Worm (Caenorhabditis elegans) whole organism, L2 larva: Measurements from ENCODE around the gene C50H2.5.

Experiments
- C34F6.9 ChIP-seq: fragments of 150-350 bp; optimal IDR thresholded peaks from 2 replicates; lab custom pipeline; 2014; ENCODE audit warnings: missing biosample characterization, missing genetic modification characterization
- R02D3.7 ChIP-seq: fragments of 150-350 bp; optimal IDR thresholded peaks from 2 replicates; lab custom pipeline; 2014; ENCODE audit warnings: missing biosample characterization, missing genetic modification characterization
- Y55F3AM.14 ChIP-seq: fragments of 200-800 bp; sonication (Bioruptor generic); optimal IDR thresholded peaks from 2 replicates; lab custom pipeline; 2018; ENCODE audit warnings: mild to moderate bottlenecking, missing genetic modification characterization, missing compliant biosample characterization
- alr-1 ChIP-seq: fragments of 150-350 bp; optimal IDR thresholded peaks from 2 replicates; lab custom pipeline; 2014; ENCODE audit warnings: missing biosample characterization, missing genetic modification characterization
- aly-2 ChIP-seq: fragments of 150-350 bp; optimal IDR thresholded peaks from 2 replicates; lab custom pipeline; 2014; ENCODE audit warnings: missing biosample characterization, missing genetic modification characterization
- ama-1 ChIP-seq: fragments of 150-350 bp; optimal IDR thresholded peaks from 2 replicates; lab custom pipeline; 2018; ENCODE audit warnings: inconsistent platforms
- blmp-1 ChIP-seq: sonication (generic microtip); optimal IDR thresholded peaks from 2 replicates; lab custom pipeline; 2017; ENCODE audit warnings: missing genetic modification characterization, mild to moderate bottlenecking, missing compliant biosample characterization, antibody characterized with exemption, moderate library complexity; ENCODE audit not compliant: insufficient read depth
- ceh-82 ChIP-seq: fragments of 150-350 bp; optimal IDR thresholded peaks from 2 replicates; lab custom pipeline; 2014; ENCODE audit warnings: missing biosample characterization, missing genetic modification characterization
- crh-2 ChIP-seq: sonication (generic microtip); optimal IDR thresholded peaks from 2 replicates; lab custom pipeline; 2017; ENCODE audit warnings: missing biosample characterization, missing genetic modification characterization
- egl-27 ChIP-seq: sonication (generic microtip); optimal IDR thresholded peaks from 3 replicates; lab custom pipeline; 2017; ENCODE audit warnings: missing biosample characterization, missing genetic modification reagents, missing genetic modification characterization
- elt-1 ChIP-seq: fragments of 150-350 bp; optimal IDR thresholded peaks from 2 replicates; lab custom pipeline; 2014; ENCODE audit warnings: missing biosample characterization, missing genetic modification characterization
- fos-1 ChIP-seq: fragments of 150-350 bp; optimal IDR thresholded peaks from 2 replicates; lab custom pipeline; 2014; ENCODE audit warnings: missing biosample characterization, missing genetic modification characterization
- gmeb-1 ChIP-seq: fragments of 150-350 bp; optimal IDR thresholded peaks from 2 replicates; lab custom pipeline; 2014; ENCODE audit warnings: missing biosample characterization, missing genetic modification characterization
- lin-11 ChIP-seq: fragments of 150-350 bp; sonication (generic microtip); optimal IDR thresholded peaks from 2 replicates; lab custom pipeline; 2014; ENCODE audit warnings: missing biosample characterization, missing genetic modification characterization, inconsistent platforms, mixed read lengths
- lin-13 ChIP-seq: fragments of 150-350 bp; optimal IDR thresholded peaks from 2 replicates; lab custom pipeline; 2014; ENCODE audit warnings: missing biosample characterization, missing genetic modification reagents, missing genetic modification characterization
- mab-5 ChIP-seq: fragments of 150-350 bp; optimal IDR thresholded peaks from 2 replicates; lab custom pipeline; 2014; ENCODE audit warnings: missing biosample characterization, missing genetic modification characterization
- mbf-1 ChIP-seq: sonication (generic microtip); optimal IDR thresholded peaks from 2 replicates; lab custom pipeline; 2017; ENCODE audit warnings: missing biosample characterization, missing genetic modification characterization
- mdl-1 ChIP-seq, 2 experiments: fragments of 150-350 bp in 1 of 2; sonication (generic microtip) in 1 of 2; optimal IDR thresholded peaks; 2 replicates each; lab custom pipeline; 2017; ENCODE audit warnings: missing biosample characterization in 2 of 2, missing genetic modification characterization in 2 of 2
- nhr-10 ChIP-seq: sonication (generic microtip); optimal IDR thresholded peaks from 2 replicates; lab custom pipeline; 2017; ENCODE audit warnings: missing biosample characterization, missing genetic modification characterization
- nhr-12 ChIP-seq: fragments of 150-350 bp; optimal IDR thresholded peaks from 2 replicates; lab custom pipeline; 2014; ENCODE audit warnings: missing biosample characterization, missing genetic modification characterization
- nhr-129 ChIP-seq: fragments of 150-350 bp; optimal IDR thresholded peaks from 2 replicates; lab custom pipeline; 2014; ENCODE audit warnings: missing biosample characterization, missing genetic modification characterization
- nhr-21 ChIP-seq: fragments of 150-350 bp; optimal IDR thresholded peaks from 2 replicates; lab custom pipeline; 2014; ENCODE audit warnings: missing biosample characterization, missing genetic modification characterization
- nhr-237 ChIP-seq: fragments of 150-350 bp; optimal IDR thresholded peaks from 2 replicates; lab custom pipeline; 2014; ENCODE audit warnings: missing biosample characterization, missing genetic modification characterization
- nhr-6 ChIP-seq: fragments of 150-350 bp; optimal IDR thresholded peaks from 2 replicates; lab custom pipeline; 2014; ENCODE audit warnings: missing biosample characterization, missing genetic modification characterization
- skn-1 ChIP-seq: sonication (generic microtip); optimal IDR thresholded peaks from 2 replicates; lab custom pipeline; 2017; ENCODE audit warnings: missing biosample characterization, missing genetic modification characterization
- sma-9 ChIP-seq, 2 experiments: fragments of 150-350 bp in 1 of 2; sonication (generic microtip) in 1 of 2; optimal IDR thresholded peaks; 2 replicates each; lab custom pipeline; 2014 to 2016; ENCODE audit warnings: missing genetic modification characterization in 2 of 2, mild to moderate bottlenecking in 1 of 2, missing biosample characterization in 1 of 2, missing compliant biosample characterization in 1 of 2, missing genetic modification reagents in 1 of 2, moderate library complexity in 1 of 2
- unc-39 ChIP-seq: fragments of 150-350 bp; optimal IDR thresholded peaks from 2 replicates; lab custom pipeline; 2014; ENCODE audit warnings: missing biosample characterization, missing genetic modification characterization
- unc-55 ChIP-seq: fragments of 150-350 bp; sonication (generic microtip); optimal IDR thresholded peaks from 3 replicates; lab custom pipeline; 2014; ENCODE audit warnings: missing biosample characterization, missing genetic modification reagents, missing genetic modification characterization
- unc-62 ChIP-seq: fragments of 150-350 bp; optimal IDR thresholded peaks from 2 replicates; lab custom pipeline; 2014; ENCODE audit warnings: missing biosample characterization, missing genetic modification reagents, missing genetic modification characterization
- zag-1 ChIP-seq: fragments of 150-350 bp; optimal IDR thresholded peaks from 2 replicates; lab custom pipeline; 2014; ENCODE audit warnings: missing biosample characterization, missing genetic modification characterization
- ztf-4 ChIP-seq: fragments of 150-350 bp; optimal IDR thresholded peaks from 2 replicates; lab custom pipeline; 2014; ENCODE audit warnings: missing biosample characterization, missing genetic modification characterization

Gene C50H2.5

DNA sequence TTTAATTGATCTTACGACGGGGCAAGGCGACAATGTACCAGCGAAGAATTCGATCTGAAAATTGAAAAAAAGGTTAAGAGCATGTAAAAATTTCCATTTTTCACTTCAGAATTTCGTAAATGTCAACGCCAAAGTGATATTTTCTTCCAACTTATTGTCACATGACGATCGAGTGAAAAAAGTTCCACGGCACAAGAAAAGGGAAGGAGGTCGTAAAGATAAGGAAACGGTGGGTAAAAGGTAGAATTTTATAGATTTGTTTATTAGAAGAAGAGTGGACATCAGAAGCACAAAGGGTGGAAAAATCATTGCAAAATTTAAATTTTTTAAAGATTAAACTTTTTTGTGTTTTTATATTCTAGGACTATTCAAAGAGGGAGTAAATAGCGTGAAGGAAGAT is 9.4 kb downstream of the C50H2.5 start:
- TF ChIP-seq crh-2 (tag; lab: Kevin White, UChicago) (peak; percentile 22), gmeb-1 (tag; lab: Kevin White, UChicago) (peak; percentile 37), fos-1 (tag; lab: Kevin White, UChicago) (peak; percentile 50), egl-27 (tag; lab: Kevin White, UChicago) (no peak)

DNA sequence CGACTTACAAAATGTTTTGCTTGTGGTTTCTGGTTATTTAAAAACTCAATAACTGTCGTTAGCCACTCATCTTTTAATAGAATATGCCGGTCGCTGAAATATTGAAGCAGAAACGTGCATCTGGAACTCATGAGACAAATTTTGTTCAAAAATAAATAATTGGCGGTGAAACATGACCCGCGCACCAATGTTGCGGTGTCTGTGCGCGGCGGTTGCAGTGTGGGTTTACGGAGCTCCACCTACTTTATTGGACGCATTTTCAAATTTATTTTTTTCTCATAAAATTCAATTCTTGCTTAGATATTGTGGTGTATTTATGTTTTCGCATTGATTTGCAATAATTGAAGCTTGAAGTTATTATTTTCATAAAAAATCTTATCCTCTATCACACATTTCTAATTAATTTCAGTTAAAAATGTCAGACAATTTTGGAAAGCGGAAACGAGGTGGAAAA is 12.1 kb downstream of the C50H2.5 start, which contains the start of the genes rmh-2 and suds-3:
TSS of gene rmh-2 (minus strand) at position 164 of the 454 bp plus-strand sequence.
TSS of gene suds-3 (plus strand) at position 404 of the 454 bp plus-strand sequence.
- TF ChIP-seq nhr-10 (tag; lab: Kevin White, UChicago) (no peak), blmp-1 (no peak), R02D3.7 (tag; lab: Kevin White, UChicago) (peak; percentile 54), nhr-129 (tag; lab: Kevin White, UChicago) (peak; percentile 52), ztf-4 (no peak), lin-11 (tag; lab: Kevin White, UChicago) (peak; percentile 51), nhr-21 (tag; lab: Kevin White, UChicago) (peak; percentile 9), gmeb-1 (tag; lab: Kevin White, UChicago) (peak; percentile 83), unc-55 (GFP tag; lab: Kevin White, UChicago) (peak; percentile 70), crh-2 (tag; lab: Kevin White, UChicago) (no peak), lin-13 (peak; percentile 1), mbf-1 (tag; lab: Kevin White, UChicago) (no peak)

DNA sequence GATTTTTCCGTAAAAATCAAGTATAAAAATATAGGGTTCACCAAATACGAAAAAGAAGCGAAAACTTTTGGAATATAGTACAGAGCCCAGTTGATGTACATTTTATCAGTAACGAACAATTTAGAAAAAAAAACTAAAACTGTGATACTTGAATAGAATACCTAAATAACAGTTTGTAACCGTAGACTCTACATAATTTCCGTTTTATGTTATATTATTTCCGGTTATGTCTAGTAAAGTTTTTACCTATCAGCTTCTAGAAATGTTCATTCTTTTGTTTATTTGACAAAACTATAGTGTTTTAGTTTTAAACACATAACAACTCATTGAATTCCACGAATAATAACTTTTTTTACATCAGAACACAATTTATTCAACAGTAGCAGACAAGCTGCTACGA is 18.9 kb downstream of the C50H2.5 start, which contains the start of gene srj-33:
TSS of gene srj-33 (minus strand) at position 101 of the 400 bp plus-strand sequence.
- TF ChIP-seq C34F6.9 (tag; lab: Kevin White, UChicago) = no peak

ce11 chrV:9943039-9943438 is 24.5 kb downstream of the C50H2.5 start, which contains the start of gene fipr-12:
TSS of gene fipr-12 (plus strand) at chrV:9943339.
- TF ChIP-seq mab-5 = no peak
- no peak for TF ChIP-seq fos-1 (tag; lab: Kevin White, UChicago)
- TF ChIP-seq Y55F3AM.14 (GFP tag; lab: Kevin White, UChicago) = no peak
- TF ChIP-seq ama-1 (lab: Kevin White, UChicago) = no peak
- no peak for TF ChIP-seq alr-1 (tag; lab: Kevin White, UChicago)
- no peak for TF ChIP-seq nhr-129 (tag; lab: Kevin White, UChicago)
- TF ChIP-seq unc-39 (tag; lab: Kevin White, UChicago) = no peak

DNA sequence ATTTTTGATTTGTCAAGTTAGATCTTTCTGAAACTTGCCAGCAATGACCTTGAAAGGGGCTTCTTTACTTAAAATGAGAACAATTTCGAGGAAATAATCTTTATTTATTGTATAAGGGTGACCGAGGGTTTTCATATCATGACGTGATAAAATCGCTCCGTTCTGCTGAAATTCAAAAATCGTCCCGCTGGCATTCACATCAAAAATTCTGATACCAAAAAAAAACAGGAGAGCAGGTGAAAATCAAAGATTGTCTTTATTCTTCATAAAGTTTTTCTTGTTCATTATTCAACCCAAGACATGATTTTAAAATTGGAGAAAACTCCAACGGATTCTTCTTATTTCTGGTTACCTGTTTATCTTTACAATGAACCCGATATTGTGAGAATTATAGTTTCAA is 25.6 kb downstream of the C50H2.5 start, which contains the start of gene sre-28:
TSS of gene sre-28 (plus strand) at position 301 of the 400 bp plus-strand sequence.
- no peak for TF ChIP-seq sma-9 (GFP tag; optimal IDR thresholded peaks at IDR 0.05; lab: Kevin White, UChicago)
- TF ChIP-seq sma-9 (tag; optimal IDR thresholded peaks at IDR 0.05; lab: Kevin White, UChicago) = no peak
- no peak for TF ChIP-seq alr-1 (tag; lab: Kevin White, UChicago)
- no peak for TF ChIP-seq skn-1
- TF ChIP-seq mab-5 = no peak
- TF ChIP-seq ceh-82 (tag; lab: Kevin White, UChicago) = no peak
- TF ChIP-seq aly-2 = no peak
- TF ChIP-seq nhr-12 (tag; lab: Kevin White, UChicago) = no peak
- no peak for TF ChIP-seq blmp-1
- TF ChIP-seq unc-62 (GFP tag; lab: Kevin White, UChicago) = no peak
- TF ChIP-seq zag-1 (tag; lab: Kevin White, UChicago) = no peak
- TF ChIP-seq, all 48 proteins: peak for 0

DNA sequence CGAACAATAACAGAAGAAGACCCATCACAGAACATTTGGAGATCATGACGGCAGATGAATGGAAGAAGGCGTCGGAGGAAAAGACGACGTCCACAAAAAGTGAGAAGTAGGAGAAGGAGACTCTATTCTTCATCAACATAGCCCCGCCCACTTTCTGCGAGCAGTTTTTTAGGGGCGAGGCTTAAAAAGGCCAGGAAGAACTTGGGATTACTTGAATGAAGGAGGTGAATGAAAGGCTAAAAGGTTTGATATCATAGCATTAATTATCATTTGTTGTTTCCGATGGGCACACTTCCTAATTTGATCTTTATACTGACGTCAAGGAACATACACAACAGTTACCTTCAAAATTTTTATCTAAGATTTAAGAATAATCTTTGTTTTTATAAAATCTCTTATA is 30.3 kb downstream of the C50H2.5 start, which contains the start of gene nlp-58:
TSS of gene nlp-58 (minus strand) at position 101 of the 400 bp plus-strand sequence.
- TF ChIP-seq nhr-237 (tag; lab: Kevin White, UChicago) = no peak

- TF ChIP-seq mdl-1 (tag; optimal IDR thresholded peaks at IDR 0.05; lab: Kevin White, UChicago) = no peak
- no peak for TF ChIP-seq elt-1 (tag; lab: Kevin White, UChicago)
- TF ChIP-seq nhr-6 (tag; lab: Kevin White, UChicago) = no peak
- peak; percentile 56 for TF ChIP-seq fos-1 (tag; lab: Kevin White, UChicago)
Measured at ce11 chrV:9950861-9951260, 32.4 kb downstream of the C50H2.5 start, which contains the start of gene ttr-46. TSS of gene ttr-46 (plus strand) at chrV:9951233.
